Fruit fly (Drosophila melanogaster): ENCODE measurements around the gene CG8668.
A peak's percentile ranks its signal among the peaks of the same experiment; 100 is the strongest.

Gene CG8668

dm6 chr2L:8104094-8104493, 22.7 kb upstream of the CG8668 start:
- TF ChIP-seq CG13204 (GFP tag; optimal IDR thresholded peaks at IDR 0.05) (no peak), CG10348 (GFP tag; IDR thresholded peaks at IDR 0.05) (no peak), CG15710 (tag; optimal IDR thresholded peaks at IDR 0.05) (no peak), CG4496 (GFP tag; IDR thresholded peaks at IDR 0.05) (no peak), CG8159 (tag; optimal IDR thresholded peaks at IDR 0.05) (no peak), Snoo (tag; optimal IDR thresholded peaks at IDR 0.05) (no peak), CG17806 (tag; optimal IDR thresholded peaks at IDR 0.05) (no peak), rn (GFP tag; IDR thresholded peaks at IDR 0.05) (no peak)

DNA sequence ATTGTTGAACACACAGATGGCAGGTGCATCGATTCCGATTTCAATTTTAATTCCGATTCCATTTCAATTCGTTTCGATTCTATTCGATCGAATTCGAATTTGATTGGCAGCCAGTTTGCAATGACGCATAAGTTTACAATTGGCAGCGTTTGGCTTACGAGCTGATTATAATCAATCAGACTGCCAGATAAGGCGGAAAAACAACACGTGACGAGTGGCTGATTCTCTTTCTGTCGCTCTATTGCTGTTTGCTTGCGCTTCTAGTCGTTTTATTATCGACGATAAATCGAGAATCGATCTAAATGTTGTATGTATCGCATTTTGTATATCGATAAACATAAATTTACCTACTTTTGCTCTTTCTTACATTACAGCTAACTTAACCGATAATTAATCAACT, 22.1 kb upstream of the CG8668 start:
- TF ChIP-seq CG13204 (GFP tag; optimal IDR thresholded peaks at IDR 0.05) (no peak), Pif1B (GFP tag; optimal IDR thresholded peaks at IDR 0.05) (no peak), Snoo (tag; optimal IDR thresholded peaks at IDR 0.05) (no peak), rn (GFP tag; IDR thresholded peaks at IDR 0.05) (no peak), CG12605 (GFP tag; IDR thresholded peaks at IDR 0.05) (no peak), EcR (GFP tag; optimal IDR thresholded peaks at IDR 0.05) (no peak), CG8159 (tag; optimal IDR thresholded peaks at IDR 0.05) (no peak), CG17806 (tag; optimal IDR thresholded peaks at IDR 0.05) (no peak), Ets98B (GFP tag; IDR thresholded peaks at IDR 0.05) (no peak)

DNA sequence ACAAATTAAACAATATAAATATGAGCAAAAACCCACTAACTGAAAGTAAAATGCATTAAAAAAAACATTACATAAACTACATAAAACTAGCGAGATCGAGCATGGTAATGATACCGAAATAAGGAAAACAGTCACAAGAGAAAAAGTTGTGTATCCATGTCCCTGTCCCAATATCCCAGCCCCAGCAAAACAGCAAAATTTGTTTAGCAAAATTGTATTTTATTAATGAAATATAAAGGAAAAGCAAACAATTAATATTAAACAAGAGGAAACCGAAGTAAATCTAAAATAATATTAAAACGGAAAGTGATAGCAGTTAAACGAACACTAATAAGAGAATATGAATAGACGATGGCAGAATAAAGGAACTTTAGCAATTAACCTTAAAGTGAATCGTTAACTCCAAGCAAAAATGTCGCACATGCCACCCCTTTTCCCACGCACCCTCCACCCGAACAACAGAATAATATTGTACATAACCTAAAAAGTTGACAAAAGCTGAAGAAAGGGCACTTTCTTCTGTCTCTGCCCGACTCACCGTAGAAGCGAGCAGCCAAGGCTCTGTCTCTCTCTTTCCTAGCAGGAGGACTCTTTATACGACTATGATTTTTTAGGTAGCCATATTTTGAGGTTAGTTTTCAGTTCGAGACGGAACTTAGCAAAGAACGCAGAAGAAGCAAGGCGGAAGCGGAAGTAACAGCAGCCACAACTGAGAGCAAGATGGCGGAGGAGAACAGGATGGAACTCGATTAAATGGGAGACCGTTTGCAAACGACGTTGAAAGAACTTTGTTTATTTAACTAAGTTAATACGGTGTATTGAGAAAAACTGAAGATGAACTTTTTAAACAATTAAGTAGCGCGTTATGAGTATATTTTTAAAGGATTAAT, 16.0 kb upstream of the CG8668 start:
- TF ChIP-seq CG32121 (GFP tag; IDR thresholded peaks at IDR 0.05) (no peak), rn (GFP tag; IDR thresholded peaks at IDR 0.05) (no peak), CG8159 (tag; optimal IDR thresholded peaks at IDR 0.05) (no peak), fd96Ca (GFP tag; IDR thresholded peaks at IDR 0.05) (no peak), CG9948 (tag; optimal IDR thresholded peaks at IDR 0.05) (no peak), gl (tag; optimal IDR thresholded peaks at IDR 0.05) (no peak), Pif1A (GFP tag; optimal IDR thresholded peaks at IDR 0.05) (no peak), CG8301 (tag; optimal IDR thresholded peaks at IDR 0.05) (no peak), EcR (GFP tag; optimal IDR thresholded peaks at IDR 0.05) (no peak), Ets98B (GFP tag; IDR thresholded peaks at IDR 0.05) (no peak), CG14655 (GFP tag; optimal IDR thresholded peaks at IDR 0.05) (no peak)

- TF ChIP-seq CG32121 (GFP tag; IDR thresholded peaks at IDR 0.05) (no peak), CG8159 (tag; optimal IDR thresholded peaks at IDR 0.05) (no peak), CG17806 (tag; optimal IDR thresholded peaks at IDR 0.05) (no peak)
These were observed 10.1 kb upstream of the CG8668 start for dm6 chr2L:8116632-8117193.

dm6 chr2L:8123711-8124379, 3.0 kb upstream of the CG8668 start, which contains the start of the genes mon2 and CG8673:
Gene mon2 (minus strand): TSS chr2L:8124010.
Gene CG8673 (plus strand): TSS chr2L:8124329.
- no peak for TF ChIP-seq rn (GFP tag; IDR thresholded peaks at IDR 0.05)
- no peak for TF ChIP-seq CG8301 (tag; optimal IDR thresholded peaks at IDR 0.05)
- no peak for TF ChIP-seq CG15710 (tag; optimal IDR thresholded peaks at IDR 0.05)
- TF ChIP-seq CG10348 (GFP tag; IDR thresholded peaks at IDR 0.05) = no peak
- no peak for TF ChIP-seq CG9948 (tag; optimal IDR thresholded peaks at IDR 0.05)
- TF ChIP-seq gl (tag; optimal IDR thresholded peaks at IDR 0.05) = no peak
- TF ChIP-seq Snoo (tag; optimal IDR thresholded peaks at IDR 0.05) = no peak
- no peak for TF ChIP-seq CG12605 (GFP tag; IDR thresholded peaks at IDR 0.05)
- TF ChIP-seq CG8159 (tag; optimal IDR thresholded peaks at IDR 0.05) = no peak
- no peak for TF ChIP-seq Pif1B (GFP tag; optimal IDR thresholded peaks at IDR 0.05)
- TF ChIP-seq EcR (GFP tag; optimal IDR thresholded peaks at IDR 0.05) = no peak
- TF ChIP-seq CG14655 (GFP tag; optimal IDR thresholded peaks at IDR 0.05) = no peak
- no peak for TF ChIP-seq CG32121 (GFP tag; IDR thresholded peaks at IDR 0.05)
- TF ChIP-seq D1 (tag; optimal IDR thresholded peaks at IDR 0.05) = no peak
- no peak for TF ChIP-seq Pif1A (GFP tag; optimal IDR thresholded peaks at IDR 0.05)
- TF ChIP-seq CG4496 (GFP tag; IDR thresholded peaks at IDR 0.05) = no peak
- no peak for TF ChIP-seq CG34367 (tag; optimal IDR thresholded peaks at IDR 0.05)
- no peak for TF ChIP-seq Ets98B (GFP tag; IDR thresholded peaks at IDR 0.05)
- TF ChIP-seq fd96Ca (GFP tag; IDR thresholded peaks at IDR 0.05) = no peak

DNA sequence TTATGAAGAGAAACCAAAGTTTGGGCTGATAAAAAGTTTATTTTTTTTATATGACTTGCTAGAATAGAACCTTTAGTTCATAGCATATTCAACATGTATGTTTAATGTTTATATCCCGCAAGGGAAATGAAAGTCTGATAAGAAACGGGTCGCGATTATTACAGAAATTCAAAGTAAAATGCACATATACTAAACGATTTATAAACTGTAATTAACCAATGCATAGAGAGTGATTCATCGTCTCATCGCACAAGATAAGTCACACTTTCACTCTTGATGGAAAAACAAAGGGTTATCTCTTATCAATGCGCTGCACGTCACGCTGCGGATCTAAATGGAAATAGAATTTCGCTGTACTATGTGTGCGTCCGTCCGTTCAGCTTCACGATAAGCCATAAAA, 2.1 kb downstream of the CG8668 start:
- TF ChIP-seq gl (tag; optimal IDR thresholded peaks at IDR 0.05) (no peak), CG4496 (GFP tag; IDR thresholded peaks at IDR 0.05) (0 out of 3 replicates have a peak, but pooled peaks have one; percentile 6), D1 (tag; optimal IDR thresholded peaks at IDR 0.05) (no peak)

Measured in whole organism, pupa.